Worm (Caenorhabditis elegans) whole organism, L2 larva: Measurements from ENCODE around the gene F37A8.1.

Experiments
- alr-1 ChIP-seq: fragments of 150-350 bp; optimal IDR thresholded peaks from 2 replicates; lab custom pipeline; 2014; ENCODE audit warnings: missing biosample characterization, missing genetic modification characterization
- aly-2 ChIP-seq: fragments of 150-350 bp; optimal IDR thresholded peaks from 2 replicates; lab custom pipeline; 2014; ENCODE audit warnings: missing biosample characterization, missing genetic modification characterization
- ama-1 ChIP-seq: fragments of 150-350 bp; optimal IDR thresholded peaks from 2 replicates; lab custom pipeline; 2018; ENCODE audit warnings: inconsistent platforms
- elt-3 ChIP-seq: sonication (generic microtip); optimal IDR thresholded peaks from 2 replicates; lab custom pipeline; 2017; ENCODE audit warnings: missing biosample characterization, missing genetic modification characterization
- lin-11 ChIP-seq: fragments of 150-350 bp; sonication (generic microtip); optimal IDR thresholded peaks from 2 replicates; lab custom pipeline; 2014; ENCODE audit warnings: missing biosample characterization, missing genetic modification characterization, inconsistent platforms, mixed read lengths
- lin-13 ChIP-seq: fragments of 150-350 bp; optimal IDR thresholded peaks from 2 replicates; lab custom pipeline; 2014; ENCODE audit warnings: missing biosample characterization, missing genetic modification reagents, missing genetic modification characterization
- lin-39 ChIP-seq: fragments of 150-350 bp; optimal IDR thresholded peaks from 2 replicates; lab custom pipeline; 2014; ENCODE audit warnings: missing biosample characterization, missing genetic modification reagents, missing genetic modification characterization
- nhr-11 ChIP-seq: fragments of 150-350 bp; optimal IDR thresholded peaks from 2 replicates; lab custom pipeline; 2014; ENCODE audit warnings: missing biosample characterization, missing genetic modification characterization
- nhr-77 ChIP-seq: fragments of 150-350 bp; optimal IDR thresholded peaks from 2 replicates; lab custom pipeline; 2014; ENCODE audit warnings: missing biosample characterization, missing genetic modification characterization
- skn-1 ChIP-seq: sonication (generic microtip); optimal IDR thresholded peaks from 2 replicates; lab custom pipeline; 2017; ENCODE audit warnings: missing biosample characterization, missing genetic modification characterization
- unc-62 ChIP-seq: fragments of 150-350 bp; optimal IDR thresholded peaks from 2 replicates; lab custom pipeline; 2014; ENCODE audit warnings: missing biosample characterization, missing genetic modification reagents, missing genetic modification characterization
- zag-1 ChIP-seq: fragments of 150-350 bp; optimal IDR thresholded peaks from 2 replicates; lab custom pipeline; 2014; ENCODE audit warnings: missing biosample characterization, missing genetic modification characterization

ce11 chrIII:3952058-3952457, 23.8 kb downstream of the F37A8.1 start:
- no peak for TF ChIP-seq lin-11 (tag; lab: Kevin White, UChicago)
- no peak for TF ChIP-seq elt-3 (tag; lab: Kevin White, UChicago)
- no peak for TF ChIP-seq nhr-11
- no peak for TF ChIP-seq ama-1 (lab: Kevin White, UChicago)
- no peak for TF ChIP-seq lin-13 (GFP tag; lab: Kevin White, UChicago)
- no peak for TF ChIP-seq zag-1 (tag; lab: Kevin White, UChicago)
- no peak for TF ChIP-seq alr-1
- no peak for TF ChIP-seq unc-62 (GFP tag; lab: Kevin White, UChicago)
- TF ChIP-seq nhr-77 (tag; lab: Kevin White, UChicago) = no peak
- TF ChIP-seq aly-2 (tag; lab: Kevin White, UChicago) = no peak
- no peak for TF ChIP-seq lin-39 (tag; lab: Kevin White, UChicago)
- no peak for TF ChIP-seq skn-1 (tag; lab: Kevin White, UChicago)
